Worm (Caenorhabditis elegans): ENCODE data around the gene tag-65.
A peak's percentile ranks its signal among the peaks of the same experiment; 100 is the strongest.

The tag-65 gene

DNA sequence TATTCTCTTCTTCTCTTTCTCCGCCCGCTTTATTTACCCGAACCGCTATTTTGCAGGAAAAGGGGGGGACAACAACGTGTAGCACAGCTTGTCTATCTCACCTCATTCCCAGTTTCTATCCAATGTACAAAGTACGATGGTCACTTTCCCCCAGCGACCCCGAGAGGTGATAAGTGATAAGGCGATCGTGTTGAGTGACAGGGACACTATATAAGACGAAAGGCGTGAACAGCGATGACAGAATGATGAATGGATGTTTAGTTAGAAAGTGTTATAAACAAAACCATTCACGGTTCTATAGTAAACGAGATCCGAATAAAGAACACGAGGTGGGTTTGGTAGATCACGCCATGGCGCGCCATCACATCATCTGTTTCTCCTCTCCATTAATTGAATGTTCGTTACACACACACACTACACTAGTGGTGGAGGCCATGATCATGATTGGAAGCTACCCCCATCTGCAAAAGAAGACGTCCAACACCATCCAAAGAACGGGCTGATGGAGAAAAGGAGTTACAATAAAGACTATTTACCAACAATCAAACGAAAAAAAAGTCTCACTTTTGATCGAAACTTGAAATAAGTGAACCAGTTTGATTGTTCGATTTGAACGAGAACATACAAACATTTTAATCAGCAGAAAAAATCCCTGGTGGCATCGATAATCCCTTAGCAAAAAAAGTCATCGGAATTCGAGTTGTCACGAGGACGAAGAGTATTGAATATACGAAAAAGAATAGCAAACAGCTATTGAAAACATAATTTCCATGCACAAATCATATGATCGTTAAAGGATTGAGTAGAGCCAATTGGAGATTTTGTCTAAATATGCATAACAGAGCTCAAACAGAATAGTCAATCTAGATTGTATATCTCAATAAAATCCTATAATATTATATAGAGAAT, 21.8 kb downstream of the tag-65 start (continued):
- TF ChIP-seq nhr-28 (tag; optimal IDR thresholded peaks at IDR 0.05) (peak; percentile 97), lin-15B (tag; optimal IDR thresholded peaks at IDR 0.05) (no peak), mep-1 (tag; optimal IDR thresholded peaks at IDR 0.05) (peak; percentile 80), pqm-1 (tag; optimal IDR thresholded peaks at IDR 0.05) (peak; percentile 29), saeg-2 (GFP tag; IDR thresholded peaks at IDR 0.05) (peak; percentile 52), zfp-2 (tag; optimal IDR thresholded peaks at IDR 0.05) (no peak), ceh-28 (tag; optimal IDR thresholded peaks at IDR 0.05) (no peak), ztf-11 (tag; optimal IDR thresholded peaks at IDR 0.05) (no peak), F10B5.3 (tag; optimal IDR thresholded peaks at IDR 0.05) (no peak), Y105C5A.15 (GFP tag; IDR thresholded peaks at IDR 0.05) (0 out of 2 replicates have a peak, but pooled peaks have one; percentile 44), zag-1 (tag; optimal IDR thresholded peaks at IDR 0.05) (no peak), daf-12 (tag; optimal IDR thresholded peaks at IDR 0.05) (no peak), madf-5 (GFP tag; IDR thresholded peaks at IDR 0.05) (no peak), spr-3 (GFP tag; optimal IDR thresholded peaks at IDR 0.05) (peak; percentile 29), nhr-77 (tag; optimal IDR thresholded peaks at IDR 0.05) (peak; percentile 66), arid-1 (GFP tag; conservative IDR thresholded peaks at IDR 0.05) (no peak; the same call in 1 of the 2 replicates), daf-19 (GFP tag; conservative IDR thresholded peaks at IDR 0.05) (no peak), ama-1 (optimal IDR thresholded peaks at IDR 0.05) (peak; percentile 91), F26F4.8 (GFP tag; conservative IDR thresholded peaks at IDR 0.05) (0 out of 2 replicates have a peak, but pooled peaks have one; percentile 6), daf-8 (GFP tag; IDR thresholded peaks at IDR 0.05) (no peak), duxl-1 (tag; optimal IDR thresholded peaks at IDR 0.05; ENCODE audit: poor library complexity) (peak; percentile 8), dmd-6 (GFP tag; IDR thresholded peaks at IDR 0.05) (peak; percentile 86), snpc-4 (tag; optimal IDR thresholded peaks at IDR 0.05) (no peak), set-16 (GFP tag; IDR thresholded peaks at IDR 0.05) (peak; percentile 28; the same call in 1 of the 2 replicates), nhr-25 (tag; optimal IDR thresholded peaks at IDR 0.05; ENCODE audit: borderline replicate concordance, insufficient read depth) (peak; percentile 57), aha-1 (tag) (peak; percentile 99), egl-27 (tag; optimal IDR thresholded peaks at IDR 0.05) (no peak), T20F7.1 (GFP tag; optimal IDR thresholded peaks at IDR 0.05) (peak; percentile 32), fos-1 (tag; optimal IDR thresholded peaks at IDR 0.05) (no peak), lin-39 (tag; optimal IDR thresholded peaks at IDR 0.05) (no peak), ceh-62 (tag; optimal IDR thresholded peaks at IDR 0.05) (no peak), hlh-30 (tag; optimal IDR thresholded peaks at IDR 0.05; ENCODE audit: insufficient read depth) (peak; percentile 83), ztf-7 (tag; optimal IDR thresholded peaks at IDR 0.05) (no peak), mes-2 (tag; optimal IDR thresholded peaks at IDR 0.05; ENCODE audit: poor library complexity, severe bottlenecking) (peak; percentile 41), tag-97 (GFP tag; IDR thresholded peaks at IDR 0.05) (no peak), lin-13 (GFP tag; optimal IDR thresholded peaks at IDR 0.05) (peak; percentile 77), dve-1 (tag; optimal IDR thresholded peaks at IDR 0.05; ENCODE audit: insufficient read depth) (peak; percentile 93), nhr-41 (GFP tag; IDR thresholded peaks at IDR 0.05) (peak; percentile 91; the same call in 1 of the 2 replicates), ZK546.5 (tag; optimal IDR thresholded peaks at IDR 0.05) (no peak), F44E2.7 (GFP tag; IDR thresholded peaks at IDR 0.05) (no peak), mxl-3 (GFP tag; optimal IDR thresholded peaks at IDR 0.05) (peak; percentile 94), mdl-1 (tag; optimal IDR thresholded peaks at IDR 0.05) (peak; percentile 72 to 93), T26A8.4 (GFP tag; IDR thresholded peaks at IDR 0.05) (peak; percentile 38; the same call in 1 of the 2 replicates), nhr-237 (tag; optimal IDR thresholded peaks at IDR 0.05) (no peak), lir-3 (tag; optimal IDR thresholded peaks at IDR 0.05) (no peak), dpl-1 (GFP tag; optimal IDR thresholded peaks at IDR 0.05) (peak; percentile 40), lin-1 (GFP tag; IDR thresholded peaks at IDR 0.05) (peak; percentile 70), spr-1 (tag; optimal IDR thresholded peaks at IDR 0.05) (peak; percentile 9), dmd-8 (GFP tag; IDR thresholded peaks at IDR 0.05) (no peak), nhr-11 (tag; optimal IDR thresholded peaks at IDR 0.05) (peak; percentile 3)

All from whole organism, L4 larva.